Worm (Caenorhabditis elegans) whole organism, L2 larva: Measurements from ENCODE around the gene C50E3.9.

Experiments used
- F13H6.1 ChIP-seq: sonication (generic microtip); optimal IDR thresholded peaks from 2 replicates; lab custom pipeline; 2016; ENCODE audit warnings: missing genetic modification characterization, missing compliant biosample characterization
- R02D3.7 ChIP-seq: fragments of 150-350 bp; optimal IDR thresholded peaks from 2 replicates; lab custom pipeline; 2014; ENCODE audit warnings: missing biosample characterization, missing genetic modification characterization
- ZK546.5 ChIP-seq: sonication (generic microtip); optimal IDR thresholded peaks from 2 replicates; lab custom pipeline; 2017; ENCODE audit warnings: missing biosample characterization, missing genetic modification characterization
- alr-1 ChIP-seq: fragments of 150-350 bp; optimal IDR thresholded peaks from 2 replicates; lab custom pipeline; 2014; ENCODE audit warnings: missing biosample characterization, missing genetic modification characterization
- aly-2 ChIP-seq: fragments of 150-350 bp; optimal IDR thresholded peaks from 2 replicates; lab custom pipeline; 2014; ENCODE audit warnings: missing biosample characterization, missing genetic modification characterization
- dmd-4 ChIP-seq: sonication (generic microtip); optimal IDR thresholded peaks from 2 replicates; lab custom pipeline; 2017; ENCODE audit warnings: missing biosample characterization, missing genetic modification characterization
- fos-1 ChIP-seq: fragments of 150-350 bp; optimal IDR thresholded peaks from 2 replicates; lab custom pipeline; 2014; ENCODE audit warnings: missing biosample characterization, missing genetic modification characterization
- lin-11 ChIP-seq: fragments of 150-350 bp; sonication (generic microtip); optimal IDR thresholded peaks from 2 replicates; lab custom pipeline; 2014; ENCODE audit warnings: missing biosample characterization, missing genetic modification characterization, inconsistent platforms, mixed read lengths
- mdl-1 ChIP-seq, 2 experiments: fragments of 150-350 bp in 1 of 2; sonication (generic microtip) in 1 of 2; optimal IDR thresholded peaks; 2 replicates each; lab custom pipeline; 2017; ENCODE audit warnings: missing biosample characterization in 2 of 2, missing genetic modification characterization in 2 of 2
- nhr-11 ChIP-seq: fragments of 150-350 bp; optimal IDR thresholded peaks from 2 replicates; lab custom pipeline; 2014; ENCODE audit warnings: missing biosample characterization, missing genetic modification characterization
- unc-39 ChIP-seq: fragments of 150-350 bp; optimal IDR thresholded peaks from 2 replicates; lab custom pipeline; 2014; ENCODE audit warnings: missing biosample characterization, missing genetic modification characterization
- unc-62 ChIP-seq: fragments of 150-350 bp; optimal IDR thresholded peaks from 2 replicates; lab custom pipeline; 2014; ENCODE audit warnings: missing biosample characterization, missing genetic modification reagents, missing genetic modification characterization
- ztf-1 ChIP-seq: fragments of 200-800 bp; sonication (Bioruptor generic); conservative IDR thresholded peaks from 2 replicates; pipeline ENCODE4 v1.3.6; 2022; ENCODE audit warnings: missing genetic modification characterization, missing compliant biosample characterization
- ztf-11 ChIP-seq: sonication (generic microtip); optimal IDR thresholded peaks from 2 replicates; lab custom pipeline; 2017; ENCODE audit warnings: missing biosample characterization, missing genetic modification characterization

DNA sequence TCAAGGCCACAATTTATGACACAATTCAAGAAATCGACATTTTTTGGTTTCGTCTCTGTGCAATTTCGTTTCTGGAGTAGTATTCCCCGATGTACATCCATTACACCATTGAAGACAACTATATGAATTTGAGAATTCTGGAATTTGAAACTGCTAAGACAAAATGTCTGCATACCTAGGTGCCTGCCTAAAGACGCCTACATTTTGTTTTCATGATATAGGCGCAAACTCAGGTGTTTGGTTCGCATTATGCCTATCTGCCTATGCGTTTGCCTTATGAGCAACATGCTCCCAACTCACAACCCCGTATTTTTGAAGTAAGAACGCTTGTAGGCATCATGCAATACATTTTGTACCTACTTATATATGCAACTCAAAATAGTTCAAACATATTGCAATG is 29.1 kb downstream of the C50E3.9 start, which contains the start of gene F19F10.14:
- TF ChIP-seq lin-11 (no peak), mdl-1 (tag; optimal IDR thresholded peaks at IDR 0.05; lab: Kevin White, UChicago) (no peak), ztf-1 (GFP tag; lab: Robert Waterston, UW) (no peak), unc-62 (no peak), fos-1 (tag; lab: Kevin White, UChicago) (no peak), unc-39 (no peak), ztf-11 (no peak), aly-2 (no peak), nhr-11 (tag; lab: Kevin White, UChicago) (no peak), R02D3.7 (tag; lab: Kevin White, UChicago) (no peak), F13H6.1 (tag; lab: Kevin White, UChicago) (no peak), ZK546.5 (no peak), alr-1 (tag; lab: Kevin White, UChicago) (no peak), dmd-4 (tag; lab: Kevin White, UChicago) (no peak)
